Worm (Caenorhabditis elegans): Measurements from ENCODE around the gene R102.2.

ce11 chrIV:10666523-10666922 lies 20.9 kb upstream of the R102.2 start, which contains the start of gene epi-1:
- no peak for TF ChIP-seq lir-3 (tag; optimal IDR thresholded peaks at IDR 0.05)
- TF ChIP-seq F49E8.2 (tag; optimal IDR thresholded peaks at IDR 0.05; ENCODE audit: borderline replicate concordance) = no peak

Data from whole organism, L4 larva.